Fruit fly (Drosophila melanogaster) whole organism, adult: Measurements from ENCODE around the gene CG33932.

Source experiments
- CG7101 ChIP-seq: fragments of 200-800 bp; sonication (Bioruptor generic); optimal IDR thresholded peaks from 2 replicates; lab custom pipeline; 2018; ENCODE audit warnings: missing biosample characterization, mild to moderate bottlenecking, missing genetic modification characterization, moderate library complexity
- Mnt ChIP-seq: fragments of 200-800 bp; sonication (Bioruptor generic); optimal IDR thresholded peaks from 2 replicates; lab custom pipeline; 2016; ENCODE audit warnings: missing biosample characterization, mild to moderate bottlenecking, missing genetic modification characterization
- bab1 ChIP-seq: fragments of 200-800 bp; sonication (Bioruptor generic); optimal IDR thresholded peaks from 3 replicates; lab custom pipeline; 2019; ENCODE audit warnings: missing biosample characterization, mild to moderate bottlenecking, missing genetic modification characterization, moderate library complexity
- kay ChIP-seq: fragments of 200-800 bp; sonication (Bioruptor generic); peaks from one replicate; lab custom pipeline; 2016; ENCODE audit warnings: missing biosample characterization, missing genetic modification characterization, borderline replicate concordance
- ovo ChIP-seq: fragments of 200-800 bp; sonication (Bioruptor generic); optimal IDR thresholded peaks from 2 replicates; lab custom pipeline; 2016; ENCODE audit warnings: missing biosample characterization, missing genetic modification characterization

DNA sequence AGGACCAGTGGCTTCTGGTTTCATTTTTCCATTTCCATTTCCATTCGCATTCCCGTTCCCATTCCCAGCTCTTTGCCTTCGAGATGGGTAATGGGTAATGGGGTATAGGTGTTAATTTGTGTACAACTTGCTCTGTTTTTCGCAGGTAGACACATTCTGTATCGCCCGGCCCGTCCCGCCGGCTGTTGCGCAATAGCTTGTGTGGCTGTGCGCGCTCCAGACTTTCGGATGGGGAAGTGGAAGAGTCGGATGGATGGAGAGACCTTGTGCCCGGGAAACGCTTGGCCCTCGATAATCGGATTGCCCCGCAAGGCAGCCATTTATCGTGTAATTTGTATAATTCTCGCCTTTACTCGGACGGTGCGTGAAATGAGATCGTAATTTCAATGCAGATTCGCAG lies 9.5 kb downstream of the CG33932 start:
- TF ChIP-seq kay (GFP tag; lab: Kevin White, UChicago) = no peak
- no peak for TF ChIP-seq Mnt (GFP tag; lab: Kevin White, UChicago)
- TF ChIP-seq bab1 (GFP tag; lab: Kevin White, UChicago) = no peak
- no peak for TF ChIP-seq ovo (GFP tag; lab: Kevin White, UChicago)
- no peak for TF ChIP-seq CG7101
